Worm (Caenorhabditis elegans): Measurements from ENCODE around the gene bcas-2.

- TF ChIP-seq lin-13 (GFP tag; optimal IDR thresholded peaks at IDR 0.05) (no peak), elt-1 (tag; optimal IDR thresholded peaks at IDR 0.05) (no peak), ZK546.5 (tag; optimal IDR thresholded peaks at IDR 0.05) (no peak)
Measured at ce11 chrIII:6240528-6240927, 5.1 kb downstream of the bcas-2 start, which contains the start of gene T12A2.3.
